Fruit fly (Drosophila melanogaster) whole organism, wandering third instar larva: ENCODE measurements around the gene sa.

Experiments used
- Rel ChIP-seq, 2 experiments: fragments of 200-800 bp; sonication (Bioruptor generic) in 1 of 2; optimal IDR thresholded peaks; 2 replicates in 1 of 2; 3 replicates in 1 of 2; lab custom pipeline; 2016 to 2019; ENCODE audit warnings: mild to moderate bottlenecking in 2 of 2, missing biosample characterization in 2 of 2, missing genetic modification characterization in 2 of 2, moderate library complexity in 1 of 2
- lola ChIP-seq: fragments of >200 bp; optimal IDR thresholded peaks from 2 replicates; lab custom pipeline; 2017; ENCODE audit warnings: missing biosample characterization, missing genetic modification characterization

DNA sequence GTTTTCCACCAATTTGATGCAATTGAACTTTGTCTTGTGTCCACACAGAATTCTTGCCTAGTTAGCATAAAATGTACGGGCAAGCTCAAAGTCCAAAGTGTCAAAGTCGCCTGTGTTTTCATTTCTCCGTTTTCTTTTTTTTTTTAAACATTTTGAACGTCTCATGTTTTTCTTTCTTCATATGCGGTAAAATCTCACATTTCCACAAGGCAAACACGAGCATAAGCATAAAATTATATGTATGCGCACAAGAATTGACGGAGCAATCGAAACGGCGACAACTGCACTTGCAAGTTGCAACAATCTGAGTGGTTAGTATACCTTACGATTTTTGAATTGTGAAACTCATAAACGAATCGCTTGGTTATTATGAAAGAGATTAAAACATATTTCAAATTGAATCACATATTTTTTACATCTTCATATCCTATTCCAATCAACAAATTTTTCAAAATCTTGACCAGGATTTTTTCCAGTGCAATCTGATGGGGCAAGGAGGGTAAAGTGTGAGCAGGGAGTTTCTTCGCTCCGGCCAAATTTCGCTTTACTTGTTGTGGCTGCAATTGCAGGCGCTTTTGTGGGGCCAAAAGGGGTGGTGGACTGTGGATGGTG is 42.5 kb downstream of the sa start:
- TF ChIP-seq lola (no peak), Rel (GFP tag; optimal IDR thresholded peaks at IDR 0.05; lab: Kevin White, UChicago) (no peak), Rel (tag; optimal IDR thresholded peaks at IDR 0.05; lab: Kevin White, UChicago) (no peak)
